Worm (Caenorhabditis elegans) whole organism, early embryonic: Measurements from ENCODE around the gene ZC302.3.

Source experiments
- ama-1 ChIP-seq: fragments of 150-350 bp; optimal IDR thresholded peaks from 2 replicates; lab custom pipeline; 2014
- ceh-36 ChIP-seq: sonication (generic microtip); optimal IDR thresholded peaks from 2 replicates; lab custom pipeline; 2016; ENCODE audit warnings: missing genetic modification characterization, inconsistent platforms, missing compliant biosample characterization
- hnd-1 ChIP-seq: sonication (generic microtip); optimal IDR thresholded peaks from 2 replicates; lab custom pipeline; 2016; ENCODE audit warnings: missing genetic modification characterization, missing compliant biosample characterization
- scrt-1 ChIP-seq: fragments of 200-800 bp; sonication (Bioruptor generic); IDR thresholded peaks from 2 replicates; pipeline ENCODE4 v1.3.6; 2022; ENCODE audit warnings: missing genetic modification characterization, missing compliant biosample characterization
- sea-1 ChIP-seq: fragments of 200-800 bp; sonication (Bioruptor generic); conservative IDR thresholded peaks from 2 replicates; pipeline ENCODE4 v1.3.6; 2022; ENCODE audit warnings: missing genetic modification characterization, missing compliant biosample characterization

DNA sequence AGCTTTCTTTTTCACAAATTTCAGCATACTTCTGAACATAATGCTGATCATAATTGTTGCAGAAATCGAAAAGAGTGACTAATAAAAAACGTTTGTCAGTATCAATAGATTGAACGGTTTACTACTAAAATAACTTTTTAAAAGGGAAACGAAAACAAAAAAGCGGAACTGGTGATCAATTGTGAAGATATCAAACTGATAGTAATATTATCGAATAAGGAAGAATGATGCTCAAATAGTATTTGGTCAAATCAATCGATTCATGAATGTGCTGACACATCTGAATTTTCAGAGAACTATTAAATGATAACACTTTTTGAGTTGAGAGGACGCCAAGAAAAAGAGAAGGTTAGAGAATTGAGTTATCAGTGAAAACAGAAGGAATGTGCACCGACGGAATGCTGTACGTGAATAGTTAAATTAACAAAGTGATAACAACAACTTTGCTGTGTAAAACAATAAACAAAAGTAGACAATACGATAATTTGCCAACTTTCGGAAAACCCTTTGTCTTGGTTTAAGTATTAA, 35.3 kb upstream of the ZC302.3 start, which contains the start of gene D1054.5:
- TF ChIP-seq hnd-1 (no peak), ama-1 (lab: Kevin White, UChicago) (no peak), scrt-1 (GFP tag; lab: Robert Waterston, UW) (no peak), ceh-36 (tag; lab: Kevin White, UChicago) (no peak), sea-1 (GFP tag; lab: Robert Waterston, UW) (no peak)
